Worm (Caenorhabditis elegans) whole organism, late embryonic: ENCODE data around the gene ZC204.17.

Experiments used
- C08G9.2 ChIP-seq: sonication (generic microtip); optimal IDR thresholded peaks from 2 replicates; lab custom pipeline; 2016; ENCODE audit warnings: mild to moderate bottlenecking, missing genetic modification characterization, moderate library complexity, missing compliant biosample characterization
- C38D4.7 ChIP-seq: fragments of 200-800 bp; sonication (Bioruptor generic); optimal IDR thresholded peaks from 2 replicates; lab custom pipeline; 2018; ENCODE audit warnings: mild to moderate bottlenecking, missing genetic modification characterization, moderate library complexity, missing compliant biosample characterization
- F13H6.1 ChIP-seq: sonication (generic microtip); optimal IDR thresholded peaks from 2 replicates; lab custom pipeline; 2016; ENCODE audit warnings: missing genetic modification characterization, missing compliant biosample characterization
- K02D7.2 ChIP-seq: sonication (generic microtip); optimal IDR thresholded peaks from 2 replicates; lab custom pipeline; 2017; ENCODE audit warnings: mild to moderate bottlenecking, missing genetic modification characterization, missing compliant biosample characterization
- T23F11.4 ChIP-seq: fragments of 200-800 bp; sonication (Bioruptor generic); optimal IDR thresholded peaks from 2 replicates; lab custom pipeline; 2018; ENCODE audit warnings: mild to moderate bottlenecking, missing genetic modification characterization, missing compliant biosample characterization
- ceh-14 ChIP-seq: sonication (generic microtip); optimal IDR thresholded peaks from 2 replicates; lab custom pipeline; 2016; ENCODE audit warnings: missing genotype, missing genetic modification characterization, missing compliant biosample characterization
- ceh-18 ChIP-seq: sonication (generic microtip); optimal IDR thresholded peaks from 2 replicates; lab custom pipeline; 2016; ENCODE audit warnings: missing genetic modification characterization, missing compliant biosample characterization
- ceh-2 ChIP-seq: sonication (generic microtip); optimal IDR thresholded peaks from 2 replicates; lab custom pipeline; 2016; ENCODE audit warnings: missing genotype, missing genetic modification characterization, missing compliant biosample characterization
- ceh-24 ChIP-seq: sonication (generic microtip); optimal IDR thresholded peaks from 2 replicates; lab custom pipeline; 2016; ENCODE audit warnings: mild to moderate bottlenecking, missing genetic modification characterization, missing compliant biosample characterization
- ceh-30 ChIP-seq: fragments of 150-350 bp; optimal IDR thresholded peaks from 2 replicates; lab custom pipeline; 2014; ENCODE audit warnings: missing biosample characterization, missing genetic modification characterization
- ceh-31 ChIP-seq: sonication (generic microtip); optimal IDR thresholded peaks from 2 replicates; lab custom pipeline; 2016; ENCODE audit warnings: missing genetic modification characterization, missing compliant biosample characterization
- ceh-45 ChIP-seq: fragments of 200-800 bp; sonication (Bioruptor generic); IDR thresholded peaks from 2 replicates; pipeline ENCODE4 v1.3.6; 2022; ENCODE audit warnings: missing genetic modification reagents, missing genetic modification characterization, missing compliant biosample characterization
- ceh-48 ChIP-seq: sonication (generic microtip); optimal IDR thresholded peaks from 2 replicates; lab custom pipeline; 2016; ENCODE audit warnings: missing genetic modification characterization, inconsistent platforms, missing compliant biosample characterization
- ceh-6 ChIP-seq: fragments of 200-800 bp; sonication (Bioruptor generic); optimal IDR thresholded peaks from 2 replicates; lab custom pipeline; 2018; ENCODE audit warnings: mild to moderate bottlenecking, missing genetic modification characterization, missing compliant biosample characterization
- ceh-9 ChIP-seq: sonication (generic microtip); optimal IDR thresholded peaks from 2 replicates; lab custom pipeline; 2016; ENCODE audit warnings: mild to moderate bottlenecking, missing genetic modification characterization, inconsistent platforms, missing compliant biosample characterization
- dmd-4 ChIP-seq: sonication (generic microtip); optimal IDR thresholded peaks from 2 replicates; lab custom pipeline; 2016; ENCODE audit warnings: borderline replicate concordance, missing genetic modification characterization, missing compliant biosample characterization
- elt-4 ChIP-seq: sonication (generic microtip); optimal IDR thresholded peaks from 2 replicates; lab custom pipeline; 2016; ENCODE audit warnings: missing genetic modification characterization, missing compliant biosample characterization
- ets-4 ChIP-seq: sonication (generic microtip); optimal IDR thresholded peaks from 2 replicates; lab custom pipeline; 2016; ENCODE audit warnings: missing genetic modification characterization, missing compliant biosample characterization
- hlh-13 ChIP-seq: fragments of 200-800 bp; sonication (Bioruptor generic); optimal IDR thresholded peaks from 2 replicates; lab custom pipeline; 2018; ENCODE audit warnings: mild to moderate bottlenecking, missing genetic modification characterization, missing compliant biosample characterization
- hlh-6 ChIP-seq: sonication (generic microtip); optimal IDR thresholded peaks from 2 replicates; lab custom pipeline; 2016; ENCODE audit warnings: missing genotype, missing genetic modification characterization, missing compliant biosample characterization
- mec-3 ChIP-seq: sonication (generic microtip); optimal IDR thresholded peaks from 2 replicates; lab custom pipeline; 2016; ENCODE audit warnings: borderline replicate concordance, missing genetic modification characterization, missing compliant biosample characterization
- nfya-1 ChIP-seq: sonication (generic microtip); optimal IDR thresholded peaks from 2 replicates; lab custom pipeline; 2017; ENCODE audit warnings: missing genetic modification characterization, mild to moderate bottlenecking, missing compliant biosample characterization, antibody characterized with exemption, moderate library complexity
- npax-4 ChIP-seq: sonication (generic microtip); optimal IDR thresholded peaks from 2 replicates; lab custom pipeline; 2016; ENCODE audit warnings: missing genetic modification characterization, missing compliant biosample characterization
- pag-3 ChIP-seq: sonication (generic microtip); optimal IDR thresholded peaks from 2 replicates; lab custom pipeline; 2016; ENCODE audit warnings: missing compliant biosample characterization, missing genetic modification characterization, borderline replicate concordance
- pha-4 ChIP-seq: fragments of 150-350 bp; optimal IDR thresholded peaks from 2 replicates; lab custom pipeline; 2018; ENCODE audit warnings: missing biosample characterization, missing genetic modification reagents, missing genetic modification characterization
- pqm-1 ChIP-seq: sonication (generic microtip); optimal IDR thresholded peaks from 2 replicates; lab custom pipeline; 2016; ENCODE audit warnings: missing genetic modification characterization, missing compliant biosample characterization
- rnt-1 ChIP-seq: sonication (generic microtip); optimal IDR thresholded peaks from 2 replicates; lab custom pipeline; 2016; ENCODE audit warnings: missing genetic modification characterization, missing compliant biosample characterization
- sox-4 ChIP-seq: sonication (generic microtip); optimal IDR thresholded peaks from 2 replicates; lab custom pipeline; 2017; ENCODE audit warnings: mild to moderate bottlenecking, missing genetic modification characterization, inconsistent platforms, missing compliant biosample characterization
- syd-9 ChIP-seq: sonication (generic microtip); optimal IDR thresholded peaks from 2 replicates; lab custom pipeline; 2016; ENCODE audit warnings: mild to moderate bottlenecking, missing genetic modification characterization, moderate library complexity, missing compliant biosample characterization
- tbx-2 ChIP-seq: sonication (generic microtip); optimal IDR thresholded peaks from 2 replicates; lab custom pipeline; 2016; ENCODE audit warnings: missing genetic modification characterization, missing compliant biosample characterization
- tbx-7 ChIP-seq: sonication (generic microtip); optimal IDR thresholded peaks from 2 replicates; lab custom pipeline; 2016; ENCODE audit warnings: missing genotype, missing genetic modification characterization, missing compliant biosample characterization
- unc-55 ChIP-seq: sonication (generic microtip); optimal IDR thresholded peaks from 2 replicates; lab custom pipeline; 2017; ENCODE audit warnings: missing biosample characterization, missing genetic modification reagents, missing genetic modification characterization
- unc-86 ChIP-seq: sonication (generic microtip); optimal IDR thresholded peaks from 2 replicates; lab custom pipeline; 2016; ENCODE audit warnings: missing genetic modification characterization, missing compliant biosample characterization
- zip-5 ChIP-seq: sonication (generic microtip); optimal IDR thresholded peaks from 2 replicates; lab custom pipeline; 2016; ENCODE audit warnings: missing genetic modification characterization, missing compliant biosample characterization
- ztf-16 ChIP-seq: sonication (generic microtip); optimal IDR thresholded peaks from 2 replicates; lab custom pipeline; 2017; ENCODE audit warnings: missing genetic modification characterization, missing compliant biosample characterization

The ZC204.17 gene

ce11 chrII:1676088-1676487 lies 30.0 kb upstream of the ZC204.17 start, which contains the start of gene fbxb-17:
Gene fbxb-17 (plus strand): TSS chrII:1676388.
- TF ChIP-seq npax-4, result no peak
- no peak for TF ChIP-seq ceh-45 (GFP tag; lab: Robert Waterston, UW)
- TF ChIP-seq elt-4, result no peak
- no peak for TF ChIP-seq T23F11.4 (GFP tag; lab: Kevin White, UChicago)
- no peak for TF ChIP-seq zip-5
- no peak for TF ChIP-seq ceh-9
- no peak for TF ChIP-seq K02D7.2 (tag; lab: Kevin White, UChicago)
- no peak for TF ChIP-seq rnt-1
- no peak for TF ChIP-seq F13H6.1 (tag; lab: Kevin White, UChicago)
- no peak for TF ChIP-seq pag-3 (tag; lab: Kevin White, UChicago)
- TF ChIP-seq unc-55 (GFP tag; lab: Kevin White, UChicago), result no peak
- no peak for TF ChIP-seq ceh-48 (tag; lab: Kevin White, UChicago)
- TF ChIP-seq pha-4 (tag; lab: Kevin White, UChicago), result no peak
- TF ChIP-seq, all 69 proteins: peak for 0

- TF ChIP-seq ceh-9 (no peak), hlh-6 (tag; lab: Kevin White, UChicago) (no peak), K02D7.2 (tag; lab: Kevin White, UChicago) (no peak), ceh-2 (tag; lab: Kevin White, UChicago) (no peak), ceh-48 (tag; lab: Kevin White, UChicago) (no peak), mec-3 (tag; lab: Kevin White, UChicago) (no peak), ceh-18 (tag; lab: Kevin White, UChicago) (no peak), tbx-7 (tag; lab: Kevin White, UChicago) (no peak), C38D4.7 (GFP tag; lab: Kevin White, UChicago) (no peak), ceh-30 (tag; lab: Kevin White, UChicago) (no peak), ceh-14 (tag; lab: Kevin White, UChicago) (no peak), T23F11.4 (GFP tag; lab: Kevin White, UChicago) (no peak), ceh-24 (tag; lab: Kevin White, UChicago) (no peak)
Observed at ce11 chrII:1672673-1673072, 26.6 kb upstream of the ZC204.17 start.

ce11 chrII:1670985-1671384 lies 24.9 kb upstream of the ZC204.17 start:
- TF ChIP-seq ceh-6 (GFP tag; lab: Kevin White, UChicago), result no peak
- TF ChIP-seq mec-3 (tag; lab: Kevin White, UChicago), result no peak
- no peak for TF ChIP-seq sox-4 (tag; lab: Kevin White, UChicago)
- no peak for TF ChIP-seq unc-86 (tag; lab: Kevin White, UChicago)

- no peak for TF ChIP-seq ceh-24 (tag; lab: Kevin White, UChicago)
- no peak for TF ChIP-seq rnt-1
- TF ChIP-seq syd-9 (tag; lab: Kevin White, UChicago), result no peak
- no peak for TF ChIP-seq ets-4
- no peak for TF ChIP-seq pag-3 (tag; lab: Kevin White, UChicago)
- TF ChIP-seq elt-4, result no peak
- no peak for TF ChIP-seq C08G9.2 (tag; lab: Kevin White, UChicago)
- no peak for TF ChIP-seq pha-4 (tag; lab: Kevin White, UChicago)
- no peak for TF ChIP-seq ceh-31 (tag; lab: Kevin White, UChicago)
- no peak for TF ChIP-seq dmd-4 (tag; lab: Kevin White, UChicago)
- no peak for TF ChIP-seq ceh-48 (tag; lab: Kevin White, UChicago)
- no peak for TF ChIP-seq ceh-45 (GFP tag; lab: Robert Waterston, UW)
Observed at ce11 chrII:1670260-1670879, 24.3 kb upstream of the ZC204.17 start, which contains the start of gene nhx-6. Gene nhx-6 (plus strand): TSS chrII:1670829.

- TF ChIP-seq pqm-1 (tag; lab: Kevin White, UChicago) (no peak), hlh-13 (no peak), ztf-16 (tag; lab: Kevin White, UChicago) (no peak), tbx-2 (tag; lab: Kevin White, UChicago) (no peak), nfya-1 (tag; lab: Kevin White, UChicago) (no peak), ceh-31 (tag; lab: Kevin White, UChicago) (no peak)
Observed at ce11 chrII:1668913-1669312, 22.8 kb upstream of the ZC204.17 start, which contains the start of gene srw-97. Gene srw-97 (minus strand): TSS chrII:1669013.
